Worm (Caenorhabditis elegans): ENCODE results near the gene T23G4.2.

DNA sequence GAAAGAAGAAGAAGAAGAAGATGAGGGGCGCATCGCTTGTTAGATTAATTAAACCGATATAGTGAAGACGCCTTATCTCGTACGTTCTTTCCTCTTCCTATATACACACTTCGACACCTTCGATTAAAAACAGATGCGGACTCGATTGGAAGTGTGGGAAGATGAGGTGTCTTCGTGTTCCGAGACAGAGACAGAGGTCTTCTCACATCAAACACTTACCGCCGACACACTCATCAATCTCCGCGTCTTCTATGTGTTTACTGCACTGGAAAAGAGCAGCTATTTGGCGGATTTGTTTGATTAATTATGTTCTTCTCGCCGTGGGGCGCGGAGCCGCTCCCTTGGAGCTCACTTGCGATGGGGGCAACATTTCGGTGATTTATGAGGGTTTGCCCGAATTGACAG lies 10.0 kb upstream of the T23G4.2 start:
- no peak for TF ChIP-seq alr-1 (tag; optimal IDR thresholded peaks at IDR 0.05)
- TF ChIP-seq nhr-237 (tag; optimal IDR thresholded peaks at IDR 0.05) = no peak
- peak; percentile 52 for TF ChIP-seq egl-27 (tag; optimal IDR thresholded peaks at IDR 0.05)
- no peak for TF ChIP-seq ama-1 (optimal IDR thresholded peaks at IDR 0.05)
